Fruit fly (Drosophila melanogaster) whole organism, wandering third instar larva: ENCODE data around the gene CG33270.

ENCODE experiments used
- Dif ChIP-seq: fragments of 200-275, 200-300 bp; sonication (Bioruptor generic); optimal IDR thresholded peaks from 2 replicates; lab custom pipeline; 2018; ENCODE audit warnings: missing biosample characterization, missing genetic modification characterization; ENCODE audit not compliant: partially characterized antibody
- dsf ChIP-seq: sonication (Bioruptor generic); optimal IDR thresholded peaks from 2 replicates; lab custom pipeline; 2016; ENCODE audit warnings: missing biosample characterization, missing genetic modification characterization, borderline replicate concordance
- sage ChIP-seq: fragments of 200-800 bp; sonication (Bioruptor generic); optimal IDR thresholded peaks from 2 replicates; lab custom pipeline; 2016; ENCODE audit warnings: missing biosample characterization, mild to moderate bottlenecking, missing genetic modification characterization

DNA sequence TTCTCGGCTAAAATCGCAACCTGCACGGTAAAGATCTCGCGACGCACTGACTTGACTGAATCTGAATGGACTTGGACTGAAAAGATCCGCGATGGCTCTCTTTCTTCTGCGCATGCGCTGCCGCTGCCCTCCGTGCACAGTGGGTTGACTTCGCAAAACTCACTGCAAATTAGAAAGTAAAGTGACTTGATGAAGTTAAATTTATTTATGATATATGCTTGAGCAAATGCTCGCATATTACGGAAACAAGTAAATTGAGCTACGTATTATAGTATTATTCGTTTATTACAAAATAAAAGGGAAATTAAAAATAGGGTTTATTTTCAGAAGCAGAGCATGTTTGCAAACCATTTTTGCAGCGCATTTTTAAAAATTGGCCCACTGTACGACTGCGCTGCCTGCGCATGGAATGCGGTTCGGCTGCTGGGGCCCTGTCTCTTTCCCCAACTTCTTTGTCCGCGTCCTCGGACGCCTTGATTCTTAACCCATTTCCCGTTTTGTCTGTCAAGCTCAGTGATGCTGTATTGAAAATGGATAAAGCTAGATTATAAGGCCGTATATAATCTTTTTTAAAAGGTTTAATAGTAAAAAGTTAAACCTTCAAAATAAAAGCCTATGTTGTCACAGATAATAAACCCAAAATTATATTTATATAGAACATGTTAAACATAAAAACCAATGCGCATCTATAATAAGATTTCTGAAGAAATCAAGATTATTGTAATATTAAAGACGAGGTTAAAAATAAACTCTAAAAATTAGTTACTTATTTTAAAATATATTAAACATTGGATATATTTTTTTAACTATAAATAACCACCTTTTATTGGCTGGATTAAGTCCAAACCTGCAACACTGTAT, 9.5 kb upstream of the CG33270 start, which contains the start of gene rt:
- TF ChIP-seq sage (GFP tag; lab: Kevin White, UChicago), result peak; percentile 26
- TF ChIP-seq Dif (GFP tag; lab: Kevin White, UChicago), result no peak
- TF ChIP-seq dsf (GFP tag; lab: Kevin White, UChicago), result no peak
